Worm (Caenorhabditis elegans) whole organism, early embryonic: ENCODE measurements around the gene Y54F10AM.11.

Experiments
- ama-1 ChIP-seq: fragments of 150-350 bp; optimal IDR thresholded peaks from 2 replicates; lab custom pipeline; 2014
- tbx-37 ChIP-seq: fragments of 200-800 bp; sonication (Bioruptor generic); conservative IDR thresholded peaks from 2 replicates; pipeline ENCODE4 v1.3.6; 2022; ENCODE audit warnings: missing genetic modification reagents, missing genetic modification characterization, missing compliant biosample characterization

DNA sequence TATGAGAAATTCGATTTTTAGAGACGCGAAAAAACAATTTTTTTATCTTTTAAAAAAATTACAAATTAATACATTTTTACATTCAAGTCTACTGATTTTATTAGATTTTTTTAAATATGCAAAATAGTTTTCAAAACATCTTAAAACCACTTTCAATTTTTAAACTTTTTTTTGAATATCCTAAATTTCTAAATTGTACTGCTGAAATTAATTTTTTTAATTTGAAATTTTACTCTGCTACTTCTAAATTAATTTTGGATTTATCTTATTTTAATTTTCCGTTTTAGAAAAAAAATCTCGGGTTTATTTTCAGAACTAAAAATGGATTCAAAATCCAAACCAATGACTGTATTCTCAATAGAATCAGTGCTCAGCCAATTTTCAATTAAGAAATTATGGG lies 15.2 kb upstream of the Y54F10AM.11 start, which contains the start of gene Y71H2B.8:
- TF ChIP-seq ama-1 (lab: Kevin White, UChicago): no peak
- TF ChIP-seq tbx-37 (GFP tag; lab: Robert Waterston, UW): no peak
